Worm (Caenorhabditis elegans) whole organism, mixed stage, embryonic: ENCODE data around the gene clec-85.

Experiments
- elt-1 ChIP-seq: sonication (generic microtip); optimal IDR thresholded peaks from 2 replicates; lab custom pipeline; 2017; ENCODE audit warnings: missing genetic modification characterization, mild to moderate bottlenecking, missing compliant biosample characterization, antibody characterized with exemption, moderate library complexity, borderline replicate concordance; ENCODE audit not compliant: insufficient read depth
- lsy-2 ChIP-seq: fragments of 150-350 bp; optimal IDR thresholded peaks from 2 replicates; lab custom pipeline; 2014; ENCODE audit warnings: missing biosample characterization, missing genetic modification characterization
- mep-1 ChIP-seq: fragments of 150-350 bp; optimal IDR thresholded peaks from 2 replicates; lab custom pipeline; 2017; ENCODE audit warnings: missing biosample characterization, missing genetic modification reagents, missing genetic modification characterization, inconsistent platforms
- mls-2 ChIP-seq: sonication (generic microtip); optimal IDR thresholded peaks from 2 replicates; lab custom pipeline; 2016; ENCODE audit warnings: mild to moderate bottlenecking, missing genetic modification characterization, moderate library complexity, missing compliant biosample characterization
- nhr-12 ChIP-seq: fragments of 150-350 bp; optimal IDR thresholded peaks from 2 replicates; lab custom pipeline; 2014; ENCODE audit warnings: missing biosample characterization, missing genetic modification characterization
- snpc-4 ChIP-seq: fragments of 150-350 bp; optimal IDR thresholded peaks from 2 replicates; lab custom pipeline; 2014; ENCODE audit warnings: missing biosample characterization, missing genetic modification characterization
- unc-120 ChIP-seq: sonication (generic microtip); optimal IDR thresholded peaks from 2 replicates; lab custom pipeline; 2017; ENCODE audit warnings: missing genetic modification characterization, missing compliant biosample characterization; ENCODE audit not compliant: poor library complexity, severe bottlenecking
- unc-62 ChIP-seq: fragments of 150-350 bp; optimal IDR thresholded peaks from 2 replicates; lab custom pipeline; 2014; ENCODE audit warnings: missing biosample characterization, missing genetic modification reagents, missing genetic modification characterization
- ztf-11 ChIP-seq: fragments of 150-350 bp; optimal IDR thresholded peaks from 2 replicates; lab custom pipeline; 2014; ENCODE audit warnings: missing biosample characterization, missing genetic modification characterization

ce11 chrIV:2849269-2849668, 1.4 kb upstream of the clec-85 start:
- TF ChIP-seq ztf-11 (tag; lab: Kevin White, UChicago) (no peak), lsy-2 (tag; lab: Kevin White, UChicago) (no peak), unc-120 (tag; lab: Kevin White, UChicago) (no peak), nhr-12 (tag; lab: Kevin White, UChicago) (no peak), unc-62 (GFP tag; lab: Kevin White, UChicago) (no peak), snpc-4 (tag; lab: Kevin White, UChicago) (no peak), mep-1 (tag; lab: Kevin White, UChicago) (no peak), mls-2 (tag; lab: Kevin White, UChicago) (no peak), elt-1 (tag; lab: Kevin White, UChicago) (no peak)
